Worm (Caenorhabditis elegans): ENCODE data around the gene clec-191.

Gene clec-191

ce11 chrIV:16230464-16230863 is 50.0 kb downstream of the clec-191 start:
- no peak for TF ChIP-seq elt-2 (tag; optimal IDR thresholded peaks at IDR 0.05)

Data from whole organism, L3 larva.